Fruit fly (Drosophila melanogaster) whole organism, embryonic: ENCODE results near the gene CG14302.

ENCODE experiments used
- Awh ChIP-seq: fragments of 200-800 bp; sonication (Bioruptor generic); IDR thresholded peaks from 2 replicates; pipeline ENCODE4, ENCODE4 v1.3.6; 2022; ENCODE audit warnings: missing biosample characterization, missing genetic modification characterization
- Bteb2 ChIP-seq: fragments of 200-800 bp; sonication (Bioruptor generic); optimal IDR thresholded peaks from 2 replicates; lab custom pipeline; 2016; ENCODE audit warnings: missing biosample characterization, missing genetic modification characterization
- CG10267 ChIP-seq: fragments of 200-800 bp; sonication (Bioruptor generic); optimal IDR thresholded peaks from 2 replicates; lab custom pipeline; 2018; ENCODE audit warnings: missing biosample characterization, mild to moderate bottlenecking, missing genetic modification characterization, moderate library complexity
- CG10462 ChIP-seq: fragments of 200-800 bp; sonication (Bioruptor generic); optimal IDR thresholded peaks from 2 replicates; lab custom pipeline; 2016; ENCODE audit warnings: missing biosample characterization, missing genetic modification characterization
- CG12391 ChIP-seq: fragments of 200-800 bp; sonication (Bioruptor generic); optimal IDR thresholded peaks from 3 replicates; lab custom pipeline; 2018; ENCODE audit warnings: missing biosample characterization, mild to moderate bottlenecking, missing genetic modification characterization, moderate library complexity
- CG12659 ChIP-seq: fragments of 200-800 bp; sonication (Bioruptor generic); optimal IDR thresholded peaks from 3 replicates; lab custom pipeline; 2017; ENCODE audit warnings: mild to moderate bottlenecking, missing biosample characterization, missing genetic modification reagents, missing genetic modification characterization
- CG12744 ChIP-seq: fragments of 200-800 bp; sonication (Bioruptor generic); optimal IDR thresholded peaks from 2 replicates; lab custom pipeline; 2016; ENCODE audit warnings: missing biosample characterization, missing genetic modification characterization
- CG12769 ChIP-seq: fragments of 200-800 bp; sonication (Bioruptor generic); optimal IDR thresholded peaks from 2 replicates; lab custom pipeline; 2019; ENCODE audit warnings: missing biosample characterization, mild to moderate bottlenecking, missing genetic modification characterization, moderate library complexity
- CG12942 ChIP-seq: fragments of 200-800 bp; sonication (Bioruptor generic); optimal IDR thresholded peaks from 3 replicates; lab custom pipeline; 2016; ENCODE audit warnings: missing biosample characterization, missing genetic modification characterization
- CG14050 ChIP-seq: fragments of 200-800 bp; sonication (Bioruptor generic); IDR thresholded peaks from 3 replicates; pipeline ENCODE4 v1.3.6; 2022; ENCODE audit warnings: missing biosample characterization, missing genetic modification characterization
- CG15011 ChIP-seq: fragments of 200-800 bp; sonication (Bioruptor generic); optimal IDR thresholded peaks from 3 replicates; lab custom pipeline; 2018; ENCODE audit warnings: missing biosample characterization, mild to moderate bottlenecking, missing genetic modification characterization
- CG15073 ChIP-seq: fragments of 200-800 bp; sonication (Bioruptor generic); optimal IDR thresholded peaks from 2 replicates; lab custom pipeline; 2016; ENCODE audit warnings: missing biosample characterization, missing genetic modification characterization
- CG17568 ChIP-seq: fragments of 200-800 bp; sonication (Bioruptor generic); optimal IDR thresholded peaks from 2 replicates; lab custom pipeline; 2018; ENCODE audit warnings: missing biosample characterization, mild to moderate bottlenecking, missing genetic modification characterization, moderate library complexity
- CG17612 ChIP-seq: fragments of 200-800 bp; sonication (Bioruptor generic); IDR thresholded peaks from 2 replicates; pipeline ENCODE4 v1.3.6; 2022; ENCODE audit warnings: missing biosample characterization, missing genetic modification characterization
- CG31441 ChIP-seq: fragments of 200-800 bp; sonication (Bioruptor generic); IDR thresholded peaks from 2 replicates; pipeline ENCODE4 v1.3.6; 2022; ENCODE audit warnings: missing biosample characterization, missing genetic modification characterization
- CG3407 ChIP-seq: fragments of 200-800 bp; sonication (Bioruptor generic); optimal IDR thresholded peaks from 2 replicates; lab custom pipeline; 2018; ENCODE audit warnings: missing biosample characterization, mild to moderate bottlenecking, missing genetic modification characterization
- CG34376 ChIP-seq: fragments of 200-800 bp; sonication (Bioruptor generic); optimal IDR thresholded peaks from 2 replicates; lab custom pipeline; 2018; ENCODE audit warnings: missing biosample characterization, mild to moderate bottlenecking, missing genetic modification characterization
- CG3847 ChIP-seq: fragments of 200-800 bp; sonication (Bioruptor generic); IDR thresholded peaks from 2 replicates; pipeline ENCODE4 v1.3.6; 2022; ENCODE audit warnings: missing biosample characterization, missing genetic modification characterization
- CG5953 ChIP-seq: fragments of 200-800 bp; sonication (Bioruptor generic); IDR thresholded peaks from 2 replicates; pipeline ENCODE4 v1.3.6; 2022; ENCODE audit warnings: missing biosample characterization, missing genetic modification characterization
- CG8765 ChIP-seq: fragments of 200-800 bp; sonication (Bioruptor generic); IDR thresholded peaks from 2 replicates; pipeline ENCODE4 v1.3.6; 2022; ENCODE audit warnings: missing biosample characterization, missing genetic modification characterization
- CG9437 ChIP-seq: fragments of 200-800 bp; sonication (Bioruptor generic); optimal IDR thresholded peaks from 2 replicates; lab custom pipeline; 2018; ENCODE audit warnings: missing biosample characterization, mild to moderate bottlenecking, missing genetic modification characterization
- CHES-1-like ChIP-seq: fragments of 200-800 bp; sonication (Bioruptor generic); optimal IDR thresholded peaks from 2 replicates; lab custom pipeline; 2016; ENCODE audit warnings: missing biosample characterization, missing genetic modification characterization
- Chrac-16 ChIP-seq: fragments of 200-800 bp; sonication (Bioruptor generic); optimal IDR thresholded peaks from 3 replicates; lab custom pipeline; 2016; ENCODE audit warnings: missing biosample characterization, missing genetic modification characterization
- E2f1 ChIP-seq: fragments of 200-800 bp; sonication (Bioruptor generic); IDR thresholded peaks from 2 replicates; pipeline ENCODE4 v1.3.6; 2022; ENCODE audit warnings: missing biosample characterization, missing genetic modification characterization
- GATAe ChIP-seq: fragments of 200-800 bp; sonication (Bioruptor generic); conservative IDR thresholded peaks from 2 replicates; pipeline ENCODE4 v1.3.6; 2022; ENCODE audit warnings: missing biosample characterization, missing genetic modification characterization
- Gug ChIP-seq: fragments of 200-800 bp; sonication (Bioruptor generic); IDR thresholded peaks from 4 replicates; pipeline ENCODE4 v1.3.6; 2022; ENCODE audit warnings: missing biosample characterization, missing genetic modification characterization
- H2.0 ChIP-seq: fragments of 200-800 bp; sonication (Bioruptor generic); IDR thresholded peaks from 2 replicates; pipeline ENCODE4 v1.3.6; 2022; ENCODE audit warnings: missing biosample characterization, missing genetic modification characterization
- Hr78 ChIP-seq, 2 experiments: fragments of 200-800 bp in 1 of 2; fragments of >200 bp in 1 of 2; sonication (Bioruptor generic) in 1 of 2; optimal IDR thresholded peaks; 2 replicates each; lab custom pipeline; 2017 to 2019; ENCODE audit warnings: missing biosample characterization in 2 of 2, missing genetic modification characterization in 2 of 2, mild to moderate bottlenecking in 1 of 2, moderate library complexity in 1 of 2
- Jarid2 ChIP-seq: fragments of 200-800 bp; sonication (Bioruptor generic); optimal IDR thresholded peaks from 3 replicates; lab custom pipeline; 2017; ENCODE audit warnings: mild to moderate bottlenecking, missing biosample characterization, missing genetic modification reagents, missing genetic modification characterization
- Side ChIP-seq: fragments of 200-800 bp; sonication (Bioruptor generic); optimal IDR thresholded peaks from 2 replicates; lab custom pipeline; 2016; ENCODE audit warnings: missing biosample characterization, missing genetic modification characterization
- Sry-β ChIP-seq: fragments of 200-800 bp; sonication (Bioruptor generic); optimal IDR thresholded peaks from 2 replicates; lab custom pipeline; 2018; ENCODE audit warnings: missing biosample characterization, mild to moderate bottlenecking, missing genetic modification characterization, moderate library complexity
- bbx ChIP-seq: fragments of 200-800 bp; sonication (Bioruptor generic); IDR thresholded peaks from 2 replicates; pipeline ENCODE4 v1.3.6; 2022; ENCODE audit warnings: missing biosample characterization, missing genetic modification characterization; ENCODE audit not compliant: partially characterized antibody
- bcd ChIP-seq: fragments of 200-800 bp; sonication (Bioruptor generic); optimal IDR thresholded peaks from 2 replicates; lab custom pipeline; 2017; ENCODE audit warnings: missing biosample characterization, mild to moderate bottlenecking, missing genetic modification characterization
- cato ChIP-seq: fragments of 200-800 bp; sonication (Bioruptor generic); optimal IDR thresholded peaks from 2 replicates; lab custom pipeline; 2016; ENCODE audit warnings: missing biosample characterization, missing genetic modification characterization, borderline replicate concordance
- crp ChIP-seq, 2 experiments: fragments of 200-800 bp; sonication (Bioruptor generic); optimal IDR thresholded peaks; 2 replicates in 1 of 2; 3 replicates in 1 of 2; lab custom pipeline; 2017; ENCODE audit warnings: missing biosample characterization in 2 of 2, missing genetic modification characterization in 2 of 2, mild to moderate bottlenecking in 1 of 2, moderate library complexity in 1 of 2
- eyg ChIP-seq: fragments of 200-800 bp; sonication (Bioruptor generic); optimal IDR thresholded peaks from 3 replicates; lab custom pipeline; 2016; ENCODE audit warnings: missing biosample characterization, missing genetic modification characterization
- fd3F ChIP-seq: fragments of 200-800 bp; sonication (Bioruptor generic); optimal IDR thresholded peaks from 2 replicates; lab custom pipeline; 2018; ENCODE audit warnings: missing biosample characterization, mild to moderate bottlenecking, missing genetic modification characterization, moderate library complexity
- gcm ChIP-seq: fragments of 200-800 bp; sonication (Bioruptor generic); optimal IDR thresholded peaks from 2 replicates; lab custom pipeline; 2019; ENCODE audit warnings: missing biosample characterization, mild to moderate bottlenecking, missing genetic modification characterization, moderate library complexity
- grn ChIP-seq: fragments of 200-800 bp; sonication (Bioruptor generic); optimal IDR thresholded peaks from 3 replicates; lab custom pipeline; 2017; ENCODE audit warnings: missing biosample characterization, missing genetic modification characterization
- hth ChIP-seq: fragments of >200 bp; optimal IDR thresholded peaks from 2 replicates; lab custom pipeline; 2017; ENCODE audit warnings: inconsistent platforms
- jing ChIP-seq: fragments of 200-800 bp; sonication (Bioruptor generic); optimal IDR thresholded peaks from 2 replicates; lab custom pipeline; 2018; ENCODE audit warnings: missing biosample characterization, mild to moderate bottlenecking, missing genetic modification characterization
- kah ChIP-seq: fragments of 200-800 bp; sonication (Bioruptor generic); optimal IDR thresholded peaks from 2 replicates; lab custom pipeline; 2018; ENCODE audit warnings: missing biosample characterization, mild to moderate bottlenecking, missing genetic modification characterization
- ken ChIP-seq: fragments of 200-800 bp; sonication (Bioruptor generic); IDR thresholded peaks from 3 replicates; pipeline ENCODE4 v1.3.6; 2022; ENCODE audit warnings: missing biosample characterization, missing genetic modification characterization
- luna ChIP-seq: fragments of 200-800 bp; sonication (Bioruptor generic); optimal IDR thresholded peaks from 2 replicates; lab custom pipeline; 2016; ENCODE audit warnings: missing biosample characterization, missing genetic modification characterization
- nerfin-2 ChIP-seq: fragments of 200-800 bp; sonication (Bioruptor generic); IDR thresholded peaks from 2 replicates; pipeline ENCODE4 v1.3.6; 2022; ENCODE audit warnings: missing biosample characterization, missing genetic modification characterization; ENCODE audit not compliant: partially characterized antibody
- pita ChIP-seq: fragments of 200-800 bp; sonication (Bioruptor generic); optimal IDR thresholded peaks from 2 replicates; lab custom pipeline; 2017; ENCODE audit warnings: missing biosample characterization, mild to moderate bottlenecking, missing genetic modification characterization
- stc ChIP-seq: fragments of 200-800 bp; sonication (Bioruptor generic); IDR thresholded peaks from 2 replicates; pipeline ENCODE4 v1.3.6; 2022; ENCODE audit warnings: missing biosample characterization, missing genetic modification characterization
- stwl ChIP-seq: fragments of 200-800 bp; sonication (Bioruptor generic); optimal IDR thresholded peaks from 3 replicates; lab custom pipeline; 2018; ENCODE audit warnings: missing biosample characterization, mild to moderate bottlenecking, missing genetic modification characterization, moderate library complexity
- tio ChIP-seq: fragments of 200-800 bp; sonication (Bioruptor generic); optimal IDR thresholded peaks from 2 replicates; lab custom pipeline; 2017; ENCODE audit warnings: missing biosample characterization, missing genetic modification characterization, inconsistent platforms
- trh ChIP-seq: fragments of 200-800 bp; sonication (Bioruptor generic); optimal IDR thresholded peaks from 2 replicates; lab custom pipeline; 2016; ENCODE audit warnings: missing biosample characterization, missing genetic modification characterization

Gene CG14302

DNA sequence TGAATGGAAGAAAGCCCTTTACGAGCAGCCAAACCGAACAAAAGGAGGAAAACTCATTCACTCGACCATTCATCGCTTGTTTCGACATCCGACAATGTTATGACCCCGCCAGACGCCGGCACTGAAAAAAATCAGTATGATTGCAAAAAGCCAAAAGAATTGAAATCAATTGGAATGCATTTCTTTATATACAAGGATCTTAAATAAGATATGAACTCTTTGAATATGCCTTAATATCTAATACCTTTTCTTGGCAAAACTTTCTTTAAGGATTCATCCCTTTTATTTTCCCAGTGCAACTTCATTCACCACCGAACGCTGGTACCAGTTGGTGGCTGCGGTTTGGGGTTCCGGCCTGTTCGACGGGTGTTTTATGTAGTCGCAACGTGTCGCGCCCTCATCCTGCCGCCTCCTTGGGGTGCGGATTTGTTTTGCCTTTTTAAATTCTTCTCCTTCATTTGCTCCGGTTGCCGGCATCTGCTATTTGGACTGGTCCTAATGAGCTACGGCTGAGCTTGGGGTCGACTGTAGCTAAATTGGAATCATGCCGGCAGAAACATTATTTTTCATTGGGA is 12.6 kb upstream of the CG14302 start (continued):
- TF ChIP-seq Jarid2 (peak; percentile 64), fd3F (GFP tag; lab: Kevin White, UChicago) (peak; percentile 78), nerfin-2 (GFP tag; lab: Robert Waterston, UW) (no peak), pita (GFP tag; lab: Kevin White, UChicago) (no peak), Side (peak; percentile 81), grn (peak; percentile 44), CG17612 (GFP tag; lab: Robert Waterston, UW) (no peak), CG9437 (GFP tag; lab: Kevin White, UChicago) (peak; percentile 70), CG12391 (tag; lab: Kevin White, UChicago) (peak; percentile 87), CG31441 (GFP tag; lab: Robert Waterston, UW) (peak; percentile 89), gcm (GFP tag; lab: Kevin White, UChicago) (peak; percentile 65), tio (GFP tag; lab: Kevin White, UChicago) (peak; percentile 66), CG15073 (GFP tag; lab: Kevin White, UChicago) (peak; percentile 29), CG12942 (GFP tag; lab: Kevin White, UChicago) (peak; percentile 60), CG34376 (peak; percentile 87), stc (GFP tag; lab: Robert Waterston, UW) (peak; percentile 78), bbx (GFP tag; lab: Robert Waterston, UW) (no peak), CG15011 (GFP tag; lab: Kevin White, UChicago) (peak; percentile 73), GATAe (GFP tag; lab: Robert Waterston, UW) (peak; percentile 38; the same call in 1 of the 2 replicates), CG10462 (GFP tag; lab: Kevin White, UChicago) (peak; percentile 55), crp (GFP tag; optimal IDR thresholded peaks at IDR 0.05; lab: Kevin White, UChicago) (peak in 1 of 2 experiments; percentile 18), luna (GFP tag; lab: Kevin White, UChicago) (peak; percentile 65), H2.0 (GFP tag; lab: Robert Waterston, UW) (peak; percentile 73), CHES-1-like (GFP tag; lab: Kevin White, UChicago) (peak; percentile 82), CG3847 (GFP tag; lab: Robert Waterston, UW) (peak; percentile 77), ken (GFP tag; lab: Robert Waterston, UW) (peak; percentile 81), CG12659 (peak; percentile 85), CG17568 (peak; percentile 61), jing (GFP tag; lab: Kevin White, UChicago) (peak; percentile 58), Chrac-16 (GFP tag; lab: Kevin White, UChicago) (peak; percentile 73), stwl (no peak), Bteb2 (GFP tag; lab: Kevin White, UChicago) (peak; percentile 76), cato (GFP tag; lab: Kevin White, UChicago) (peak; percentile 15), CG8765 (GFP tag; lab: Robert Waterston, UW) (peak; percentile 18; the same call in 1 of the 2 replicates), CG3407 (peak; percentile 70), CG12744 (GFP tag; lab: Kevin White, UChicago) (peak; percentile 80), bcd (GFP tag; lab: Kevin White, UChicago) (peak; percentile 85), eyg (GFP tag; lab: Kevin White, UChicago) (peak; percentile 77), Sry-β (GFP tag; lab: Kevin White, UChicago) (no peak), CG12769 (peak; percentile 94), CG14050 (GFP tag; lab: Robert Waterston, UW) (peak; percentile 61), CG5953 (GFP tag; lab: Robert Waterston, UW) (peak; percentile 57; the same call in 1 of the 2 replicates), trh (GFP tag; lab: Kevin White, UChicago) (no peak), CG10267 (tag; lab: Kevin White, UChicago) (peak; percentile 76), Hr78 (GFP tag; optimal IDR thresholded peaks at IDR 0.05; lab: Kevin White, UChicago) (no peak), Gug (peak; percentile 72; the same call in 3 of the 4 replicates), E2f1 (GFP tag; lab: Robert Waterston, UW) (peak; percentile 72), kah (GFP tag; lab: Kevin White, UChicago) (peak; percentile 62), hth (lab: Kevin White, UChicago) (no peak), Awh (GFP tag; lab: Robert Waterston, UW) (peak; percentile 72)
